Worm (Caenorhabditis elegans): ENCODE data around the gene C32D5.12.

Gene C32D5.12

ce11 chrII:6331222-6331830 is 27.5 kb downstream of the C32D5.12 start, which contains the start of gene set-4:
Gene set-4, minus strand, starts transcription at chrII:6331341.
- TF ChIP-seq chd-7 (tag; optimal IDR thresholded peaks at IDR 0.05) (peak; percentile 73), F10E7.11 (tag; optimal IDR thresholded peaks at IDR 0.05) (no peak), unc-130 (GFP tag; optimal IDR thresholded peaks at IDR 0.05) (peak; percentile 2), C06A6.2 (GFP tag; conservative IDR thresholded peaks at IDR 0.05) (peak; percentile 76; the same call in 1 of the 2 replicates), nhr-90 (tag; optimal IDR thresholded peaks at IDR 0.05) (peak; percentile 57), F23B12.7 (tag; optimal IDR thresholded peaks at IDR 0.05; ENCODE audit: insufficient read depth) (peak; percentile 85), egl-18 (GFP tag; IDR thresholded peaks at IDR 0.05) (peak; percentile 55; the same call in 1 of the 2 replicates), lsl-1 (GFP tag; optimal IDR thresholded peaks at IDR 0.05) (peak; percentile 78), him-1 (tag; optimal IDR thresholded peaks at IDR 0.05) (peak; percentile 10), ceh-91 (GFP tag; IDR thresholded peaks at IDR 0.05) (peak; percentile 50; the same call in 1 of the 2 replicates), lin-54 (GFP tag; optimal IDR thresholded peaks at IDR 0.05) (peak; percentile 78), aptf-3 (GFP tag; IDR thresholded peaks at IDR 0.05) (0 out of 2 replicates have a peak, but pooled peaks have one; percentile 26), cebp-1 (GFP tag; IDR thresholded peaks at IDR 0.05) (0 out of 2 replicates have a peak, but pooled peaks have one; percentile 24), cebp-1 (tag; optimal IDR thresholded peaks at IDR 0.05) (peak; percentile 88), dox-1 (GFP tag; IDR thresholded peaks at IDR 0.05) (peak; percentile 93), ztf-26 (tag; optimal IDR thresholded peaks at IDR 0.05) (peak; percentile 85), pbrm-1 (GFP tag; IDR thresholded peaks at IDR 0.05) (peak; percentile 86), ets-4 (GFP tag; optimal IDR thresholded peaks at IDR 0.05) (peak; percentile 75), unc-62 (GFP tag; optimal IDR thresholded peaks at IDR 0.05) (no peak), xnd-1 (tag; optimal IDR thresholded peaks at IDR 0.05) (peak; percentile 62), egrh-3 (GFP tag; IDR thresholded peaks at IDR 0.05) (no peak), dpl-1 (GFP tag; optimal IDR thresholded peaks at IDR 0.05) (peak; percentile 55), nfyb-1 (GFP tag; IDR thresholded peaks at IDR 0.05) (peak; percentile 91), repo-1 (tag; optimal IDR thresholded peaks at IDR 0.05) (peak; percentile 73), F33H1.4 (GFP tag; IDR thresholded peaks at IDR 0.05) (peak; percentile 78), tbp1 (GFP tag; optimal IDR thresholded peaks at IDR 0.05) (peak; percentile 62), mes-4 (tag; optimal IDR thresholded peaks at IDR 0.05) (no peak), hmg-1.2 (GFP tag; IDR thresholded peaks at IDR 0.05) (peak; percentile 68), Y56A3A.18 (GFP tag; IDR thresholded peaks at IDR 0.05) (no peak), ztf-28 (GFP tag; IDR thresholded peaks at IDR 0.05) (no peak), egl-44 (GFP tag; IDR thresholded peaks at IDR 0.05) (no peak), lir-1 (GFP tag; conservative IDR thresholded peaks at IDR 0.05) (peak; percentile 60; the same call in 1 of the 2 replicates), madf-8 (GFP tag; conservative IDR thresholded peaks at IDR 0.05) (peak; percentile 30; the same call in 1 of the 2 replicates), ekl-4 (GFP tag; IDR thresholded peaks at IDR 0.05) (peak; percentile 84), atf-7 (tag; optimal IDR thresholded peaks at IDR 0.05) (peak; percentile 77), zim-3 (tag; optimal IDR thresholded peaks at IDR 0.05) (peak; percentile 11), mcd-1 (GFP tag; IDR thresholded peaks at IDR 0.05) (peak; percentile 92), die-1 (tag; optimal IDR thresholded peaks at IDR 0.05) (no peak), F37B4.10 (GFP tag; IDR thresholded peaks at IDR 0.05) (no peak), K11D2.4 (GFP tag; IDR thresholded peaks at IDR 0.05) (peak; percentile 80), lin-40 (tag; optimal IDR thresholded peaks at IDR 0.05) (peak; percentile 92), ceh-27 (GFP tag; optimal IDR thresholded peaks at IDR 0.05) (peak; percentile 87), lin-35 (GFP tag; optimal IDR thresholded peaks at IDR 0.05) (peak in 2 of 3 experiments; percentile 28 to 90), nhr-80 (tag; optimal IDR thresholded peaks at IDR 0.05) (peak; percentile 97), ztf-18 (tag; optimal IDR thresholded peaks at IDR 0.05) (peak; percentile 97), K12H6.12 (tag; optimal IDR thresholded peaks at IDR 0.05) (peak; percentile 87), madf-3 (GFP tag; IDR thresholded peaks at IDR 0.05) (0 out of 2 replicates have a peak, but pooled peaks have one; percentile 58), hmg-20 (GFP tag; IDR thresholded peaks at IDR 0.05) (peak; percentile 79)

Measured in whole organism, young adult.